Fruit fly (Drosophila melanogaster) whole organism, adult: ENCODE data around the gene CG32847.

Experiments used
- CG12768 ChIP-seq: fragments of 200-800 bp; sonication (Bioruptor generic); optimal IDR thresholded peaks from 2 replicates; lab custom pipeline; 2017; ENCODE audit warnings: missing biosample characterization, missing genetic modification characterization, mild to moderate bottlenecking, moderate library complexity, missing genetic modification reagents
- CG14711 ChIP-seq: fragments of 200-800 bp; sonication (Bioruptor generic); optimal IDR thresholded peaks from 2 replicates; lab custom pipeline; 2018; ENCODE audit warnings: missing biosample characterization, mild to moderate bottlenecking, missing genetic modification characterization, moderate library complexity
- CG1620 ChIP-seq: fragments of 200-800 bp; sonication (Bioruptor generic); optimal IDR thresholded peaks from 2 replicates; lab custom pipeline; 2016; ENCODE audit warnings: missing biosample characterization, missing genetic modification characterization
- CG33017 ChIP-seq: fragments of 200-800 bp; sonication (Bioruptor generic); optimal IDR thresholded peaks from 2 replicates; lab custom pipeline; 2018; ENCODE audit warnings: missing biosample characterization, mild to moderate bottlenecking, missing genetic modification characterization, moderate library complexity
- CG5204 ChIP-seq: fragments of 200-800 bp; sonication (Bioruptor generic); optimal IDR thresholded peaks from 2 replicates; lab custom pipeline; 2016; ENCODE audit warnings: missing biosample characterization, missing genetic modification characterization
- CG7101 ChIP-seq: fragments of 200-800 bp; sonication (Bioruptor generic); optimal IDR thresholded peaks from 2 replicates; lab custom pipeline; 2018; ENCODE audit warnings: missing biosample characterization, mild to moderate bottlenecking, missing genetic modification characterization, moderate library complexity
- Clk ChIP-seq: fragments of 200-800 bp; sonication (Bioruptor generic); optimal IDR thresholded peaks from 2 replicates; lab custom pipeline; 2017; ENCODE audit warnings: missing biosample characterization, missing genetic modification characterization
- Crg-1 ChIP-seq: fragments of 200-800 bp; sonication (Bioruptor generic); optimal IDR thresholded peaks from 2 replicates; lab custom pipeline; 2016; ENCODE audit warnings: missing biosample characterization, missing genetic modification characterization
- Hr96 ChIP-seq: fragments of 200-800 bp; sonication (Bioruptor generic); optimal IDR thresholded peaks from 2 replicates; lab custom pipeline; 2016; ENCODE audit warnings: missing biosample characterization, missing genetic modification characterization
- cic ChIP-seq: fragments of 200-800 bp; sonication (Bioruptor generic); optimal IDR thresholded peaks from 2 replicates; lab custom pipeline; 2017; ENCODE audit warnings: missing biosample characterization, mild to moderate bottlenecking, missing genetic modification characterization, moderate library complexity
- kay ChIP-seq: fragments of 200-800 bp; sonication (Bioruptor generic); peaks from one replicate; lab custom pipeline; 2016; ENCODE audit warnings: missing biosample characterization, missing genetic modification characterization, borderline replicate concordance
- ovo ChIP-seq: fragments of 200-800 bp; sonication (Bioruptor generic); optimal IDR thresholded peaks from 2 replicates; lab custom pipeline; 2016; ENCODE audit warnings: missing biosample characterization, missing genetic modification characterization
- tj ChIP-seq: fragments of 200-800 bp; sonication (Bioruptor generic); optimal IDR thresholded peaks from 3 replicates; lab custom pipeline; 2017; ENCODE audit warnings: missing biosample characterization, mild to moderate bottlenecking, missing genetic modification characterization, moderate library complexity

DNA sequence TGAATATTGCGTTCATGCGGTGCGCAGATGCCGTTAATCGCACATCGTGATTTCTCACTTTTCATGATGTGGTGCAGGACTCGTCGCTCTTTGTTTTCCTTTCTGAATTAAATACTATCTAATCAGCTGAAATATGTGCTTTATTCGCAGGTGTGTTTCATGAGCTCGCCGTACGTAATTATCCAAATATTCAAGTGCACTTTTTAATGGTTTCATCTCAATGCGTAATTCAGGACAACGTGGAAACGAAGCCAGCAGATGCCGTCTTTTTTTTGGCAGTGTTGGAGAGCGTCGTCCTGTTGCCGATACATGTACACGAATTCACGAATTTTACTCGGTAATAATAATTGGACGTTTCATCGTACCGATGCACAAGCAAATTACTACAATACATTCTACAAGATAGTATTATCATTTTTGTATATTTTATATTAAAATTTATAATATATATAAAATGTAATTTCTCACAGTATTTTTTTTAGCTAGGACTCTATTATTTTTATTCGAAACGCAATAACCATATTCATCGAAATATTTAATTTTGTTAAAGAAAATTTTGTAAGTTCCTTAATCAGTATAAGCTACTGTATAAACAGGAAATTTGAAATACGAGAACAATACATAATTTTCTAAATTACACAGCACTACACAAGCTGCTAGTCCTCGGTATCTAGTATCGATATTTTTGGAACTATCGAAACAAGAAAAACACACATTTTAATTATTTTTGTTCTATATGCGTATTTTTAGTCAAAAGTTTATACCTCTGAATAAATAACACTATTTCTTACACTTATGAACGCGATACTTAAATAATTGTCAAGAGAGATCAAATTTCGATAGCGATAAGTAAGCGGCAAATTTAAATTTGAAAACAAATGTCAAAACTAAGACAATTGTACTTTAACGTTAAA is 15.5 kb downstream of the CG32847 start, which contains the start of gene CG12316:
- TF ChIP-seq Clk (GFP tag; lab: Kevin White, UChicago), result peak; percentile 80
- TF ChIP-seq cic (GFP tag; lab: Kevin White, UChicago), result peak; percentile 40
- TF ChIP-seq ovo, result peak; percentile 66
- TF ChIP-seq Crg-1, result peak; percentile 73
- TF ChIP-seq CG5204, result peak; percentile 92
- TF ChIP-seq CG14711, result peak; percentile 67
- no peak for TF ChIP-seq kay (GFP tag; lab: Kevin White, UChicago)
- TF ChIP-seq CG1620, result peak; percentile 64
- TF ChIP-seq tj (GFP tag; lab: Kevin White, UChicago), result peak; percentile 60
- TF ChIP-seq CG12768, result peak; percentile 90
- TF ChIP-seq CG33017, result peak; percentile 90
- peak; percentile 95 for TF ChIP-seq Hr96
- peak; percentile 89 for TF ChIP-seq CG7101 (tag; lab: Kevin White, UChicago)
